Worm (Caenorhabditis elegans) whole organism, young adult: ENCODE measurements around the gene B0244.16.

Experiments
- B0035.1 ChIP-seq: sonication (generic microtip); optimal IDR thresholded peaks from 2 replicates; lab custom pipeline; 2016; ENCODE audit warnings: missing genetic modification characterization, mild to moderate bottlenecking, missing compliant biosample characterization, missing genotype, missing genetic modification reagents
- C17E4.6 ChIP-seq: fragments of 200-800 bp; sonication (Bioruptor generic); IDR thresholded peaks from 2 replicates; pipeline ENCODE4 v1.3.6; 2022; ENCODE audit warnings: missing genetic modification reagents, missing genetic modification characterization, missing compliant biosample characterization
- D2030.7 ChIP-seq: fragments of 200-800 bp; sonication (Bioruptor generic); IDR thresholded peaks from 2 replicates; pipeline ENCODE4 v1.3.6; 2022; ENCODE audit warnings: missing genetic modification reagents, missing genetic modification characterization, missing compliant biosample characterization
- F49E8.2 ChIP-seq: sonication (generic microtip); optimal IDR thresholded peaks from 3 replicates; lab custom pipeline; 2017; ENCODE audit warnings: missing genetic modification characterization, mild to moderate bottlenecking, missing compliant biosample characterization, antibody characterized with exemption, moderate library complexity; ENCODE audit not compliant: insufficient read depth
- F57A8.1 ChIP-seq: fragments of 200-800 bp; sonication (Bioruptor generic); optimal IDR thresholded peaks from 2 replicates; lab custom pipeline; 2018; ENCODE audit warnings: mild to moderate bottlenecking, missing genetic modification characterization, moderate library complexity, missing compliant biosample characterization
- K11D2.4 ChIP-seq: fragments of 200-800 bp; sonication (Bioruptor generic); IDR thresholded peaks from 2 replicates; pipeline ENCODE4 v1.3.6; 2022; ENCODE audit warnings: missing genetic modification reagents, missing genetic modification characterization, missing compliant biosample characterization
- T07F8.4 ChIP-seq: sonication (generic microtip); optimal IDR thresholded peaks from 2 replicates; lab custom pipeline; 2016; ENCODE audit warnings: mild to moderate bottlenecking, missing genetic modification characterization, moderate library complexity, missing compliant biosample characterization
- T26A5.8 ChIP-seq: sonication (generic microtip); optimal IDR thresholded peaks from 2 replicates; lab custom pipeline; 2016; ENCODE audit warnings: missing genetic modification characterization, missing compliant biosample characterization
- Y53F4B.3 ChIP-seq: fragments of 200-800 bp; sonication (Bioruptor generic); IDR thresholded peaks from 2 replicates; pipeline ENCODE4 v1.3.6; 2022; ENCODE audit warnings: missing genetic modification reagents, missing genetic modification characterization, missing compliant biosample characterization
- Y95B8A.8 ChIP-seq: fragments of 200-800 bp; sonication (Bioruptor generic); IDR thresholded peaks from 2 replicates; pipeline ENCODE4 v1.3.6; 2022; ENCODE audit warnings: missing genetic modification reagents, missing genetic modification characterization, missing compliant biosample characterization
- ZK185.1 ChIP-seq: sonication (generic microtip); optimal IDR thresholded peaks from 2 replicates; lab custom pipeline; 2016; ENCODE audit warnings: mild to moderate bottlenecking, missing genetic modification characterization, missing compliant biosample characterization; ENCODE audit not compliant: poor library complexity, severe bottlenecking
- ama-1 ChIP-seq, 3 experiments: fragments of 150-350 bp in 1 of 3; sonication (generic microtip) in 2 of 3; optimal IDR thresholded peaks; 2 replicates each; lab custom pipeline; 2014 to 2018; ENCODE audit warnings: missing biosample characterization in 2 of 3, missing genetic modification characterization in 2 of 3, missing genetic modification reagents in 2 of 3
- athp-1 ChIP-seq: sonication (generic microtip); optimal IDR thresholded peaks from 2 replicates; lab custom pipeline; 2017; ENCODE audit warnings: mild to moderate bottlenecking, missing genetic modification characterization, missing compliant biosample characterization
- attf-3 ChIP-seq: fragments of 200-800 bp; sonication (Bioruptor generic); conservative IDR thresholded peaks from 2 replicates; pipeline ENCODE4 v1.3.6; 2022; ENCODE audit warnings: missing genetic modification reagents, missing genetic modification characterization, missing compliant biosample characterization
- bed-2 ChIP-seq: fragments of 200-800 bp; sonication (Bioruptor generic); IDR thresholded peaks from 2 replicates; pipeline ENCODE4 v1.3.6; 2022; ENCODE audit warnings: missing genetic modification reagents, missing genetic modification characterization, missing compliant biosample characterization
- ccch-3 ChIP-seq: fragments of 200-800 bp; sonication (Bioruptor generic); optimal IDR thresholded peaks from 2 replicates; lab custom pipeline; 2018; ENCODE audit warnings: mild to moderate bottlenecking, missing genetic modification characterization, missing compliant biosample characterization
- ceh-79 ChIP-seq: sonication (generic microtip); optimal IDR thresholded peaks from 2 replicates; lab custom pipeline; 2017; ENCODE audit warnings: mild to moderate bottlenecking, missing genetic modification characterization, missing compliant biosample characterization
- die-1 ChIP-seq: sonication (generic microtip); optimal IDR thresholded peaks from 2 replicates; lab custom pipeline; 2016; ENCODE audit warnings: missing genotype, mild to moderate bottlenecking, missing genetic modification characterization, missing compliant biosample characterization
- dox-1 ChIP-seq: fragments of 200-800 bp; sonication (Bioruptor generic); IDR thresholded peaks from 2 replicates; pipeline ENCODE4 v1.3.6; 2022; ENCODE audit warnings: missing genetic modification reagents, missing genetic modification characterization, missing compliant biosample characterization
- dpff-1 ChIP-seq: sonication (generic microtip); optimal IDR thresholded peaks from 2 replicates; lab custom pipeline; 2017; ENCODE audit warnings: mild to moderate bottlenecking, missing genetic modification characterization, missing compliant biosample characterization
- ekl-4 ChIP-seq: fragments of 200-800 bp; sonication (Bioruptor generic); IDR thresholded peaks from 2 replicates; pipeline ENCODE4 v1.3.6; 2022; ENCODE audit warnings: missing genetic modification reagents, missing genetic modification characterization, missing compliant biosample characterization
- him-1 ChIP-seq: sonication (generic microtip); optimal IDR thresholded peaks from 2 replicates; lab custom pipeline; 2016; ENCODE audit warnings: missing genotype, missing genetic modification reagents, missing genetic modification characterization, missing compliant biosample characterization
- hrde-1 ChIP-seq: sonication (generic microtip); optimal IDR thresholded peaks from 2 replicates; lab custom pipeline; 2016; ENCODE audit warnings: missing genetic modification characterization, mild to moderate bottlenecking, missing compliant biosample characterization, moderate library complexity, missing genotype, missing genetic modification reagents, borderline replicate concordance
- let-607 ChIP-seq, 2 experiments: fragments of 200-800 bp in 1 of 2; sonication (Bioruptor generic) in 1 of 2; sonication (generic microtip) in 1 of 2; optimal IDR thresholded peaks; 2 replicates each; lab custom pipeline; 2016 to 2018; ENCODE audit warnings: mild to moderate bottlenecking in 2 of 2, missing compliant biosample characterization in 2 of 2, missing genetic modification characterization in 2 of 2, moderate library complexity in 2 of 2, missing genotype in 1 of 2
- lin-35 ChIP-seq, 3 experiments: fragments of 150-350 bp in 2 of 3; sonication (generic microtip) in 1 of 3; optimal IDR thresholded peaks; 2 replicates each; lab custom pipeline; 2014 to 2018; ENCODE audit warnings: missing biosample characterization in 3 of 3, missing genetic modification characterization in 3 of 3, missing genetic modification reagents in 3 of 3
- lin-40 ChIP-seq: sonication (generic microtip); optimal IDR thresholded peaks from 2 replicates; lab custom pipeline; 2016; ENCODE audit warnings: missing genetic modification characterization, mild to moderate bottlenecking, missing compliant biosample characterization, missing genotype, missing genetic modification reagents
- madf-3 ChIP-seq: fragments of 200-800 bp; sonication (Bioruptor generic); IDR thresholded peaks from 2 replicates; pipeline ENCODE4 v1.3.6; 2022; ENCODE audit warnings: missing genetic modification reagents, missing genetic modification characterization, missing compliant biosample characterization
- madf-6 ChIP-seq: fragments of 200-800 bp; sonication (Bioruptor generic); IDR thresholded peaks from 2 replicates; pipeline ENCODE4 v1.3.6; 2022; ENCODE audit warnings: missing genetic modification reagents, missing genetic modification characterization, missing compliant biosample characterization
- mcd-1 ChIP-seq: fragments of 200-800 bp; sonication (Bioruptor generic); IDR thresholded peaks from 2 replicates; pipeline ENCODE4 v1.3.6; 2022; ENCODE audit warnings: missing genetic modification reagents, missing genetic modification characterization, missing compliant biosample characterization
- mes-4 ChIP-seq: sonication (generic microtip); optimal IDR thresholded peaks from 2 replicates; lab custom pipeline; 2016; ENCODE audit warnings: missing genotype, missing genetic modification characterization, missing compliant biosample characterization
- nhr-120 ChIP-seq: fragments of 200-800 bp; sonication (Bioruptor generic); IDR thresholded peaks from 2 replicates; pipeline ENCODE4 v1.3.6; 2022; ENCODE audit warnings: missing genetic modification characterization, missing compliant biosample characterization
- nhr-179 ChIP-seq: sonication (generic microtip); optimal IDR thresholded peaks from 2 replicates; lab custom pipeline; 2016; ENCODE audit warnings: mild to moderate bottlenecking, missing genetic modification characterization, missing compliant biosample characterization
- nhr-90 ChIP-seq: sonication (generic microtip); optimal IDR thresholded peaks from 2 replicates; lab custom pipeline; 2016; ENCODE audit warnings: missing genotype, mild to moderate bottlenecking, missing genetic modification characterization, missing compliant biosample characterization
- pbrm-1 ChIP-seq: fragments of 200-800 bp; sonication (Bioruptor generic); IDR thresholded peaks from 2 replicates; pipeline ENCODE4 v1.3.6; 2022; ENCODE audit warnings: missing genetic modification reagents, missing genetic modification characterization, missing compliant biosample characterization
- pha-4 ChIP-seq: fragments of 150-350 bp; sonication (generic microtip); optimal IDR thresholded peaks from 2 replicates; lab custom pipeline; 2014; ENCODE audit warnings: missing biosample characterization, missing genetic modification reagents, missing genetic modification characterization
- repo-1 ChIP-seq: sonication (generic microtip); optimal IDR thresholded peaks from 2 replicates; lab custom pipeline; 2017; ENCODE audit warnings: mild to moderate bottlenecking, missing genetic modification characterization, missing compliant biosample characterization
- sdz-38 ChIP-seq: sonication (generic microtip); optimal IDR thresholded peaks from 2 replicates; lab custom pipeline; 2016; ENCODE audit warnings: missing genotype, missing genetic modification characterization, missing compliant biosample characterization
- snpc-1.3 ChIP-seq: sonication (generic microtip); optimal IDR thresholded peaks from 2 replicates; lab custom pipeline; 2017; ENCODE audit warnings: missing genetic modification characterization, mild to moderate bottlenecking, missing compliant biosample characterization, antibody characterized with exemption, moderate library complexity, missing genotype, missing genetic modification reagents; ENCODE audit not compliant: insufficient read depth
- snpc-3.4 ChIP-seq: sonication (generic microtip); optimal IDR thresholded peaks from 2 replicates; lab custom pipeline; 2017; ENCODE audit warnings: missing genetic modification characterization, mild to moderate bottlenecking, missing compliant biosample characterization, antibody characterized with exemption, moderate library complexity, missing genotype, missing genetic modification reagents
- snpc-4 ChIP-seq, 5 experiments: fragments of 150-350 bp in 1 of 5; sonication (generic microtip) in 4 of 5; optimal IDR thresholded peaks; 2 replicates each; lab custom pipeline; 2014 to 2018; ENCODE audit warnings: missing genetic modification characterization in 5 of 5, missing biosample characterization in 3 of 5, antibody characterized with exemption in 2 of 5, mild to moderate bottlenecking in 2 of 5, missing compliant biosample characterization in 2 of 5, missing genotype in 2 of 5, moderate library complexity in 2 of 5, missing genetic modification reagents in 1 of 5
- somi-1 ChIP-seq: fragments of 200-800 bp; sonication (Bioruptor generic); optimal IDR thresholded peaks from 2 replicates; lab custom pipeline; 2018; ENCODE audit warnings: mild to moderate bottlenecking, missing genetic modification characterization, missing compliant biosample characterization
- tbp1 ChIP-seq: fragments of 200-800 bp; sonication (Bioruptor generic); optimal IDR thresholded peaks from 2 replicates; lab custom pipeline; 2018; ENCODE audit warnings: mild to moderate bottlenecking, missing genetic modification characterization, missing compliant biosample characterization
- tbx-9 ChIP-seq: sonication (generic microtip); optimal IDR thresholded peaks from 2 replicates; lab custom pipeline; 2016; ENCODE audit warnings: borderline replicate concordance, missing genetic modification characterization, inconsistent platforms, missing compliant biosample characterization
- tlf-1 ChIP-seq: fragments of 200-800 bp; sonication (Bioruptor generic); optimal IDR thresholded peaks from 2 replicates; lab custom pipeline; 2018; ENCODE audit warnings: mild to moderate bottlenecking, missing genetic modification characterization, missing compliant biosample characterization
- ztf-18 ChIP-seq: sonication (generic microtip); optimal IDR thresholded peaks from 2 replicates; lab custom pipeline; 2016; ENCODE audit warnings: missing genotype, mild to moderate bottlenecking, missing genetic modification characterization, missing compliant biosample characterization
- ztf-28 ChIP-seq: fragments of 200-800 bp; sonication (Bioruptor generic); IDR thresholded peaks from 2 replicates; pipeline ENCODE4 v1.3.6; 2022; ENCODE audit warnings: missing genetic modification reagents, missing genetic modification characterization, missing compliant biosample characterization

The B0244.16 gene

ce11 chrIII:5706077-5706627 lies 34.6 kb upstream of the B0244.16 start, which contains the start of gene rpl-23 (continued):
- TF ChIP-seq ztf-28 (no peak), dox-1 (peak; percentile 60; the same call in 1 of the 2 replicates), snpc-1.3 (tag; lab: Kevin White, UChicago) (peak; percentile 78), nhr-179 (tag; lab: Kevin White, UChicago) (no peak), Y95B8A.8 (GFP tag; lab: Robert Waterston, UW) (peak; percentile 74; the same call in 1 of the 2 replicates), T26A5.8 (tag; lab: Kevin White, UChicago) (no peak), F57A8.1 (GFP tag; lab: Kevin White, UChicago) (no peak), snpc-3.4 (tag; lab: Kevin White, UChicago) (peak; percentile 87), die-1 (tag; lab: Kevin White, UChicago) (no peak), lin-35 (GFP tag; optimal IDR thresholded peaks at IDR 0.05; lab: Kevin White, UChicago) (peak in 1 of 3 experiments; percentile 85), C17E4.6 (GFP tag; lab: Robert Waterston, UW) (no peak), pbrm-1 (GFP tag; lab: Robert Waterston, UW) (peak; percentile 67), ztf-18 (tag; lab: Kevin White, UChicago) (peak; percentile 40), T07F8.4 (tag; lab: Kevin White, UChicago) (no peak), mcd-1 (GFP tag; lab: Robert Waterston, UW) (peak; percentile 73), ccch-3 (GFP tag; lab: Kevin White, UChicago) (no peak), mes-4 (tag; lab: Kevin White, UChicago) (no peak), sdz-38 (no peak), ceh-79 (tag; lab: Kevin White, UChicago) (no peak), B0035.1 (tag; lab: Kevin White, UChicago) (no peak), D2030.7 (GFP tag; lab: Robert Waterston, UW) (peak; percentile 77), madf-6 (peak; percentile 80), lin-40 (tag; lab: Kevin White, UChicago) (peak; percentile 71), athp-1 (peak; percentile 81), let-607 (tag; optimal IDR thresholded peaks at IDR 0.05; lab: Kevin White, UChicago) (peak in 1 of 2 experiments; percentile 1), tlf-1 (peak; percentile 67), repo-1 (tag; lab: Kevin White, UChicago) (no peak), nhr-90 (tag; lab: Kevin White, UChicago) (no peak), madf-3 (GFP tag; lab: Robert Waterston, UW) (peak; percentile 86), pha-4 (tag; lab: Kevin White, UChicago) (peak; percentile 18), hrde-1 (tag; lab: Kevin White, UChicago) (no peak), nhr-120 (GFP tag; lab: Robert Waterston, UW) (no peak), dpff-1 (tag; lab: Kevin White, UChicago) (no peak), tbx-9 (no peak), Y53F4B.3 (GFP tag; lab: Robert Waterston, UW) (no peak), K11D2.4 (peak; percentile 35; the same call in 1 of the 2 replicates), ama-1 (optimal IDR thresholded peaks at IDR 0.05; lab: Kevin White, UChicago) (no peak), ama-1 (GFP tag; optimal IDR thresholded peaks at IDR 0.05; lab: Kevin White, UChicago) (peak in 1 of 2 experiments; percentile 19), tbp1 (GFP tag; lab: Kevin White, UChicago) (peak; percentile 61), him-1 (no peak), F49E8.2 (peak; percentile 82), ZK185.1 (peak; percentile 81), attf-3 (GFP tag; lab: Robert Waterston, UW) (peak; percentile 57), ekl-4 (GFP tag; lab: Robert Waterston, UW) (peak; percentile 67; the same call in 1 of the 2 replicates), snpc-4 (GFP tag; optimal IDR thresholded peaks at IDR 0.05; lab: Kevin White, UChicago) (peak; percentile 57), snpc-4 (tag; optimal IDR thresholded peaks at IDR 0.05; lab: Kevin White, UChicago) (peak; percentile 32 to 85 (median 59)), bed-2 (no peak), somi-1 (GFP tag; lab: Kevin White, UChicago) (no peak)
